Fruit fly (Drosophila melanogaster) ovary, adult (tissue): Measurements from ENCODE around the gene Cln7.

Experiments
- CG17801 ChIP-seq: fragments of 200-800 bp; optimal IDR thresholded peaks from 2 replicates; lab custom pipeline; 2019; ENCODE audit warnings: missing biosample characterization, mild to moderate bottlenecking, missing genetic modification characterization, moderate library complexity; ENCODE audit not compliant: partially characterized antibody

Cln7 gene

DNA sequence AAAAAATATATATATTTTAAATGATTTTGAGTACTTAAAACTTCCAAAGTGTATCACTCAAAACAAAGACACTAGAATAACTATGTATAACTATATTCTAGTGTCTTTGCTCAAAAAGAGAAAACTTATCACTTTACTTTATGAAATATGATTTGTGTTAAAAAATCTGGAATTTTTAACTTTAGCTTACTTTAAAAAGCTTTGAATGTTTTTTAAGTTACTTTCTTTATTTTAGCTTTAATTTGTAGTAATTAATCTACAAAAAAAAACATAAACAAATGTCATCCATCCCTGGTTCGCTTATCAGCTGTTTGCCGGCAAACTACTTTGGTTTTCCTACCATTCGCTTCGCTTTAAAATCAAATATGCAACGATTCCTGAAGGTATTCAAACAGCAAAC is 25.2 kb downstream of the Cln7 start, which contains the start of gene CG8607:
CG8607 (plus strand) TSS at position 301 of the 400 bp plus-strand sequence.
- no peak for TF ChIP-seq CG17801

DNA sequence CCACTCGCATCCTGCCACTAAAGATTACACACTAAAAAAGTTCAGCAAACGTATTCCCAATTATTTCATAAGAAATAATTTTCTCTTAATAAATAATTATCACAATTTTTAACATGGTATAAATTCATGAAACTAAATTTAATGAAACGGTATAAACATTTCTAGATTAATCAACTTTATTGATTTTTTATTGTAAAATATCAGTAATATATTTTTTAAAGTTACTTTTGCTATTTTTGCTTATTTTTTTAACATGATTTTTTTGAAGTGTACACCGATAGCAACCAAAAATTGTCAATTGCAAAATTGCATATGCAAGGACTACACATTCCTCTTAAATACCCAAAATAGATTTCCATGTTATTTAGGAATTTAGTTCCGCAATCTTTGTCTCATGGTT is 30.9 kb downstream of the Cln7 start:
- no peak for TF ChIP-seq CG17801

- no peak for TF ChIP-seq CG17801
These were observed 31.3 kb downstream of the Cln7 start for dm6 chr3L:7313559-7314132.

- no peak for TF ChIP-seq CG17801
These were observed 32.2 kb downstream of the Cln7 start, which contains the start of gene unc-13-4A for dm6 chr3L:7312754-7313153. unc-13-4A (minus strand) TSS chr3L:7312896.

dm6 chr3L:7300660-7301059 is 44.3 kb downstream of the Cln7 start:
- TF ChIP-seq CG17801 = no peak
